ENCODE assay signal across 3 worm cellular contexts in the genomic region with DNA sequence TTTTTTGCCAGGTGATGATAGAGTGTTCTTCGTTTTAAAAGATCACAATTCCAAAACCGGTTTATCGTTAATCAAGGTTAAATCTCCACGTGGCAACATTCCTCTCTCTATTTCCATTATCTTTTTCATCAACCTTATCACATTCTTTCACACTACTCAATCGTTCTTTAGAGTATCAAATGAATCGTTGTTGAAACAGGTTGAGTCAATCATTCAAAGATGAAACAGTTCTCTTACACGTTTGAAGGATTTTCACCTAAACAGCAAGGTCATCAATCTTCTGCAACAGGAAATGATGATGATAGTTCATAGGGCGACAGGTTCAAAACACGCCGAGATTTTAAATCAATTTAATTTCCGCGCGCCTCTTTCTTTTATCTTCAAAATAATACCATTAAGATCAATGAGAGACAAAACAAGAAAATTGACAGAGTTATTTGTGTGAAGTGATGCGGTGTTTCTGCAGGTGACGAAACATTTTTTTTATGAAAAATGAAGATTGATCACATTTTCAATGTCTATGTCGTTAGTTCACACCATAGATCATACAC.
TF ChIP-seq lines count a peak whose summit lies in the region.

No protein-coding gene starts in this region.

TF ChIP-seq in whole organism, L1 larva, 84 proteins besides CTCF, POLR2A, EP300 and RAD21 (continued from another document and continues in another):
- TF ChIP-seq nhr-19 (GFP tag; conservative IDR thresholded peaks at IDR 0.05; lab: Robert Waterston, UW) (peak; percentile 97), ama-1 (optimal IDR thresholded peaks at IDR 0.05; lab: Kevin White, UChicago) (no peak), irx-1 (tag; optimal IDR thresholded peaks at IDR 0.05; lab: Kevin White, UChicago) (peak; percentile 87), nhr-77 (tag; optimal IDR thresholded peaks at IDR 0.05; lab: Kevin White, UChicago) (peak; percentile 36), nhr-84 (tag; optimal IDR thresholded peaks at IDR 0.05; lab: Kevin White, UChicago) (no peak), ztf-11 (tag; optimal IDR thresholded peaks at IDR 0.05; lab: Kevin White, UChicago) (no peak), vab-15 (tag; optimal IDR thresholded peaks at IDR 0.05; lab: Kevin White, UChicago) (peak; percentile 74), efl-3 (GFP tag; optimal IDR thresholded peaks at IDR 0.05; lab: Kevin White, UChicago) (peak; percentile 91), ces-1 (GFP tag; optimal IDR thresholded peaks at IDR 0.05; lab: Kevin White, UChicago) (no peak), isw-1 (GFP tag; IDR thresholded peaks at IDR 0.05; lab: Robert Waterston, UW) (no peak), elt-2 (tag; optimal IDR thresholded peaks at IDR 0.05; lab: Kevin White, UChicago) (peak; percentile 62), unc-86 (tag; optimal IDR thresholded peaks at IDR 0.05; lab: Kevin White, UChicago) (no peak), mep-1 (tag; optimal IDR thresholded peaks at IDR 0.05; lab: Kevin White, UChicago) (peak; percentile 75), nhr-12 (tag; optimal IDR thresholded peaks at IDR 0.05; lab: Kevin White, UChicago) (no peak), mef-2 (tag; optimal IDR thresholded peaks at IDR 0.05; lab: Kevin White, UChicago) (no peak), unc-98 (GFP tag; IDR thresholded peaks at IDR 0.05; lab: Robert Waterston, UW) (no peak), dpl-1 (GFP tag; optimal IDR thresholded peaks at IDR 0.05; lab: Kevin White, UChicago) (peak in 1 of 3 experiments; percentile 64), pqm-1 (tag; optimal IDR thresholded peaks at IDR 0.05; lab: Kevin White, UChicago) (no peak), swsn-7 (tag; optimal IDR thresholded peaks at IDR 0.05; lab: Kevin White, UChicago) (peak; percentile 1), jun-1 (tag; optimal IDR thresholded peaks at IDR 0.05; lab: Kevin White, UChicago) (no peak), tbx-2 (tag; optimal IDR thresholded peaks at IDR 0.05; lab: Kevin White, UChicago) (peak; percentile 89), elt-3 (tag; optimal IDR thresholded peaks at IDR 0.05; lab: Kevin White, UChicago) (peak in 5 of 6 experiments; percentile 86 to 100 (median 96)), snpc-4 (tag; optimal IDR thresholded peaks at IDR 0.05; lab: Kevin White, UChicago) (no peak), hlh-4 (tag; optimal IDR thresholded peaks at IDR 0.05; lab: Kevin White, UChicago) (no peak), hpl-2 (GFP tag; optimal IDR thresholded peaks at IDR 0.05; lab: Kevin White, UChicago) (no peak), nhr-11 (tag; optimal IDR thresholded peaks at IDR 0.05; lab: Kevin White, UChicago) (peak; percentile 47), nhr-76 (tag; optimal IDR thresholded peaks at IDR 0.05; lab: Kevin White, UChicago) (no peak), ets-5 (GFP tag; IDR thresholded peaks at IDR 0.05; lab: Robert Waterston, UW) (no peak), dsc-1 (tag; optimal IDR thresholded peaks at IDR 0.05; lab: Kevin White, UChicago) (no peak), snu-23 (GFP tag; optimal IDR thresholded peaks at IDR 0.05; lab: Kevin White, UChicago) (peak; percentile 85), pax-3 (tag; optimal IDR thresholded peaks at IDR 0.05; lab: Kevin White, UChicago) (no peak), nhr-85 (tag; lab: Kevin White, UChicago) (peak; percentile 100), sup-37 (GFP tag; optimal IDR thresholded peaks at IDR 0.05; lab: Kevin White, UChicago) (no peak), fkh-8 (tag; optimal IDR thresholded peaks at IDR 0.05; lab: Kevin White, UChicago) (no peak), nhr-237 (tag; optimal IDR thresholded peaks at IDR 0.05; lab: Kevin White, UChicago) (no peak), egl-13 (tag; optimal IDR thresholded peaks at IDR 0.05; lab: Kevin White, UChicago) (no peak), blmp-1 (tag; optimal IDR thresholded peaks at IDR 0.05; lab: Kevin White, UChicago) (peak; percentile 93), pag-3 (tag; optimal IDR thresholded peaks at IDR 0.05; lab: Kevin White, UChicago; ENCODE audit: borderline replicate concordance, insufficient read depth) (peak; percentile 60), ceh-82 (tag; optimal IDR thresholded peaks at IDR 0.05; lab: Kevin White, UChicago) (peak in 2 of 3 experiments; percentile 2 to 25), lin-14 (GFP tag; optimal IDR thresholded peaks at IDR 0.05; lab: Kevin White, UChicago) (peak; percentile 96), rnt-1 (tag; optimal IDR thresholded peaks at IDR 0.05; lab: Kevin White, UChicago) (no peak), nhr-90 (tag; optimal IDR thresholded peaks at IDR 0.05; lab: Kevin White, UChicago; ENCODE audit: poor library complexity) (peak; percentile 94), ceh-90 (tag; optimal IDR thresholded peaks at IDR 0.05; lab: Kevin White, UChicago) (no peak)

TF ChIP-seq in whole organism, L2 larva, 48 proteins besides CTCF, POLR2A, EP300 and RAD21 (continued from another document):
- TF ChIP-seq aly-2 (tag; optimal IDR thresholded peaks at IDR 0.05; lab: Kevin White, UChicago): no peak
- peak; percentile 98 for TF ChIP-seq nhr-21 (tag; optimal IDR thresholded peaks at IDR 0.05; lab: Kevin White, UChicago)
- TF ChIP-seq nhr-10 (tag; optimal IDR thresholded peaks at IDR 0.05; lab: Kevin White, UChicago): peak; percentile 38
- no peak for TF ChIP-seq unc-55 (GFP tag; optimal IDR thresholded peaks at IDR 0.05; lab: Kevin White, UChicago)
- no peak for TF ChIP-seq ZK546.5 (tag; optimal IDR thresholded peaks at IDR 0.05; lab: Kevin White, UChicago)
- peak; percentile 80 for TF ChIP-seq ceh-16 (tag; optimal IDR thresholded peaks at IDR 0.05; lab: Kevin White, UChicago)
- TF ChIP-seq unc-39 (tag; optimal IDR thresholded peaks at IDR 0.05; lab: Kevin White, UChicago): no peak
- no peak for TF ChIP-seq lin-39 (tag; optimal IDR thresholded peaks at IDR 0.05; lab: Kevin White, UChicago)
TF ChIP-seq in whole organism, L2 larva: peak in this region for 21.

TF ChIP-seq in whole organism, L4 larva, 104 proteins besides CTCF, POLR2A, EP300 and RAD21 (continued from another document):
- TF ChIP-seq ceh-28 (tag; optimal IDR thresholded peaks at IDR 0.05; lab: Kevin White, UChicago) (no peak), nhr-42 (GFP tag; IDR thresholded peaks at IDR 0.05; lab: Robert Waterston, UW) (no peak), zip-11 (GFP tag; IDR thresholded peaks at IDR 0.05; lab: Robert Waterston, UW) (no peak), dmd-6 (GFP tag; IDR thresholded peaks at IDR 0.05; lab: Robert Waterston, UW) (peak; percentile 86), ceh-20 (GFP tag; IDR thresholded peaks at IDR 0.05; lab: Robert Waterston, UW) (no peak; the same call in none of the 2 replicates), rbr-2 (tag; optimal IDR thresholded peaks at IDR 0.05; lab: Kevin White, UChicago) (no peak), spr-3 (GFP tag; optimal IDR thresholded peaks at IDR 0.05; lab: Kevin White, UChicago) (no peak), Y5F2A.4 (GFP tag; optimal IDR thresholded peaks at IDR 0.05; lab: Kevin White, UChicago) (no peak), attf-4 (tag; optimal IDR thresholded peaks at IDR 0.05; lab: Kevin White, UChicago) (no peak), mes-2 (tag; optimal IDR thresholded peaks at IDR 0.05; lab: Kevin White, UChicago; ENCODE audit: poor library complexity, severe bottlenecking) (no peak), arid-1 (GFP tag; conservative IDR thresholded peaks at IDR 0.05; lab: Robert Waterston, UW) (no peak), dmd-9 (GFP tag; IDR thresholded peaks at IDR 0.05; lab: Robert Waterston, UW) (no peak), zag-1 (tag; optimal IDR thresholded peaks at IDR 0.05; lab: Kevin White, UChicago) (no peak), nhr-111 (GFP tag; optimal IDR thresholded peaks at IDR 0.05; lab: Kevin White, UChicago) (no peak), zfp-2 (tag; optimal IDR thresholded peaks at IDR 0.05; lab: Kevin White, UChicago) (no peak), daf-16 (GFP tag; optimal IDR thresholded peaks at IDR 0.05; lab: Kevin White, UChicago) (no peak), daf-16 (tag; optimal IDR thresholded peaks at IDR 0.05; lab: Kevin White, UChicago) (peak; percentile 53), lin-1 (GFP tag; IDR thresholded peaks at IDR 0.05; lab: Robert Waterston, UW) (peak; percentile 47; the same call in 1 of the 2 replicates), tag-97 (GFP tag; IDR thresholded peaks at IDR 0.05; lab: Robert Waterston, UW) (no peak), sdz-12 (GFP tag; optimal IDR thresholded peaks at IDR 0.05; lab: Kevin White, UChicago) (no peak), nhr-77 (tag; optimal IDR thresholded peaks at IDR 0.05; lab: Kevin White, UChicago) (peak; percentile 55), F10B5.3 (tag; optimal IDR thresholded peaks at IDR 0.05; lab: Kevin White, UChicago) (no peak), madf-9 (GFP tag; conservative IDR thresholded peaks at IDR 0.05; lab: Robert Waterston, UW) (no peak), hmg-1.1 (GFP tag; IDR thresholded peaks at IDR 0.05; lab: Robert Waterston, UW) (no peak), lir-3 (tag; optimal IDR thresholded peaks at IDR 0.05; lab: Kevin White, UChicago) (no peak), daf-12 (tag; optimal IDR thresholded peaks at IDR 0.05; lab: Kevin White, UChicago) (no peak), Y105C5A.15 (GFP tag; IDR thresholded peaks at IDR 0.05; lab: Robert Waterston, UW) (no peak), skn-1 (tag; optimal IDR thresholded peaks at IDR 0.05; lab: Kevin White, UChicago) (no peak), hlh-30 (tag; optimal IDR thresholded peaks at IDR 0.05; lab: Kevin White, UChicago; ENCODE audit: insufficient read depth) (peak; percentile 75), unc-39 (tag; optimal IDR thresholded peaks at IDR 0.05; lab: Kevin White, UChicago) (no peak), ceh-82 (tag; optimal IDR thresholded peaks at IDR 0.05; lab: Kevin White, UChicago) (no peak), R02D3.7 (tag; optimal IDR thresholded peaks at IDR 0.05; lab: Kevin White, UChicago) (no peak), ceh-44 (GFP tag; IDR thresholded peaks at IDR 0.05; lab: Robert Waterston, UW) (no peak), mep-1 (tag; optimal IDR thresholded peaks at IDR 0.05; lab: Kevin White, UChicago) (peak; percentile 71), dpl-1 (GFP tag; optimal IDR thresholded peaks at IDR 0.05; lab: Kevin White, UChicago) (peak; percentile 27), lim-7 (GFP tag; IDR thresholded peaks at IDR 0.05; lab: Robert Waterston, UW) (no peak), snpc-4 (tag; optimal IDR thresholded peaks at IDR 0.05; lab: Kevin White, UChicago) (no peak), T20F7.1 (GFP tag; optimal IDR thresholded peaks at IDR 0.05; lab: Kevin White, UChicago) (peak; percentile 20), madf-5 (GFP tag; IDR thresholded peaks at IDR 0.05; lab: Robert Waterston, UW) (no peak), aly-2 (tag; optimal IDR thresholded peaks at IDR 0.05; lab: Kevin White, UChicago) (no peak), tra-1 (GFP tag; IDR thresholded peaks at IDR 0.05; lab: Robert Waterston, UW) (peak; percentile 74), mxl-2 (GFP tag; conservative IDR thresholded peaks at IDR 0.05; lab: Robert Waterston, UW) (no peak), mdl-1 (tag; optimal IDR thresholded peaks at IDR 0.05; lab: Kevin White, UChicago) (peak; percentile 78 to 94), lin-15B (tag; optimal IDR thresholded peaks at IDR 0.05; lab: Kevin White, UChicago) (no peak), egl-27 (tag; optimal IDR thresholded peaks at IDR 0.05; lab: Kevin White, UChicago) (no peak), nhr-11 (tag; optimal IDR thresholded peaks at IDR 0.05; lab: Kevin White, UChicago) (peak; percentile 41), unc-130 (GFP tag; optimal IDR thresholded peaks at IDR 0.05; lab: Kevin White, UChicago) (no peak), ceh-32 (tag; optimal IDR thresholded peaks at IDR 0.05; lab: Kevin White, UChicago; ENCODE audit: poor library complexity) (no peak), nhr-76 (tag; optimal IDR thresholded peaks at IDR 0.05; lab: Kevin White, UChicago) (peak; percentile 60), ces-1 (GFP tag; optimal IDR thresholded peaks at IDR 0.05; lab: Kevin White, UChicago) (no peak), pqm-1 (tag; optimal IDR thresholded peaks at IDR 0.05; lab: Kevin White, UChicago) (peak; percentile 23), ZK337.2 (GFP tag; IDR thresholded peaks at IDR 0.05; lab: Robert Waterston, UW) (no peak), ctbp-1 (GFP tag; IDR thresholded peaks at IDR 0.05; lab: Robert Waterston, UW) (no peak), set-16 (GFP tag; IDR thresholded peaks at IDR 0.05; lab: Robert Waterston, UW) (no peak)
